Worm (Caenorhabditis elegans) whole organism, L4 larva: ENCODE results near the gene C32D5.11.
A peak's percentile ranks its signal among the peaks of the same experiment; 100 is the strongest.

Source experiments
- F44E2.7 ChIP-seq: fragments of 200-800 bp; sonication (Bioruptor generic); IDR thresholded peaks from 2 replicates; pipeline ENCODE4 v2.1.2; 2022; ENCODE audit warnings: missing genetic modification characterization, missing compliant biosample characterization
- F49E8.2 ChIP-seq: sonication (generic microtip); optimal IDR thresholded peaks from 2 replicates; lab custom pipeline; 2016; ENCODE audit warnings: missing compliant biosample characterization, mild to moderate bottlenecking, missing genetic modification characterization, borderline replicate concordance
- R02D3.7 ChIP-seq: fragments of 150-350 bp; sonication (generic microtip); optimal IDR thresholded peaks from 3 replicates; lab custom pipeline; 2014; ENCODE audit warnings: missing biosample characterization, missing genetic modification characterization
- Y5F2A.4 ChIP-seq: fragments of 200-800 bp; sonication (Bioruptor generic); optimal IDR thresholded peaks from 2 replicates; lab custom pipeline; 2018; ENCODE audit warnings: mild to moderate bottlenecking, missing genetic modification characterization, missing compliant biosample characterization
- Y75B8A.6 ChIP-seq: fragments of 200-800 bp; sonication (Bioruptor generic); IDR thresholded peaks from 2 replicates; pipeline ENCODE4 v1.3.6; 2022; ENCODE audit warnings: missing genetic modification reagents, missing genetic modification characterization, missing compliant biosample characterization
- ZK337.2 ChIP-seq: fragments of 200-800 bp; sonication (Bioruptor generic); IDR thresholded peaks from 2 replicates; pipeline ENCODE4 v1.3.6; 2022; ENCODE audit warnings: missing genetic modification reagents, missing genetic modification characterization, missing compliant biosample characterization
- ZK546.5 ChIP-seq, 2 experiments: sonication (generic microtip); optimal IDR thresholded peaks; 2 replicates each; lab custom pipeline; 2017; ENCODE audit warnings: missing biosample characterization in 2 of 2, missing genetic modification characterization in 2 of 2
- aha-1 ChIP-seq: fragments of 150-350 bp; peaks from one replicate; lab custom pipeline; 2014; ENCODE audit warnings: missing biosample characterization, missing genetic modification characterization
- ama-1 ChIP-seq: fragments of 150-350 bp; optimal IDR thresholded peaks from 2 replicates; lab custom pipeline; 2014; ENCODE audit warnings: inconsistent platforms, mixed read lengths
- arid-1 ChIP-seq: fragments of 200-800 bp; sonication (Bioruptor generic); conservative IDR thresholded peaks from 2 replicates; pipeline ENCODE4 v1.3.6; 2022; ENCODE audit warnings: missing genetic modification reagents, missing genetic modification characterization, missing compliant biosample characterization
- attf-4 ChIP-seq: sonication (generic microtip); optimal IDR thresholded peaks from 3 replicates; lab custom pipeline; 2017; ENCODE audit warnings: missing biosample characterization, missing genetic modification characterization
- ceh-28 ChIP-seq: fragments of 150-350 bp; optimal IDR thresholded peaks from 2 replicates; lab custom pipeline; 2014; ENCODE audit warnings: missing biosample characterization, missing genetic modification reagents, missing genetic modification characterization
- ceh-32 ChIP-seq: sonication (generic microtip); optimal IDR thresholded peaks from 2 replicates; lab custom pipeline; 2016; ENCODE audit warnings: mild to moderate bottlenecking, missing genetic modification characterization, missing compliant biosample characterization; ENCODE audit not compliant: poor library complexity
- ceh-62 ChIP-seq: sonication (generic microtip); optimal IDR thresholded peaks from 2 replicates; lab custom pipeline; 2017; ENCODE audit warnings: missing biosample characterization, missing genetic modification characterization
- cey-2 ChIP-seq: sonication (generic microtip); optimal IDR thresholded peaks from 3 replicates; lab custom pipeline; 2017; ENCODE audit warnings: missing genetic modification characterization, mild to moderate bottlenecking, missing compliant biosample characterization, antibody characterized with exemption, borderline replicate concordance; ENCODE audit not compliant: insufficient read depth
- daf-16 ChIP-seq, 3 experiments: sonication (generic microtip); optimal IDR thresholded peaks; 2 replicates each; lab custom pipeline; 2016 to 2017; ENCODE audit warnings: missing genetic modification characterization in 3 of 3, missing genetic modification reagents in 3 of 3, mild to moderate bottlenecking in 2 of 3, missing compliant biosample characterization in 2 of 3, missing biosample characterization in 1 of 3, moderate library complexity in 1 of 3
- daf-8 ChIP-seq: fragments of 200-800 bp; sonication (Bioruptor generic); IDR thresholded peaks from 2 replicates; pipeline ENCODE4 v1.3.6; 2022; ENCODE audit warnings: missing genetic modification characterization, missing compliant biosample characterization
- dmd-6 ChIP-seq: fragments of 200-800 bp; sonication (Bioruptor generic); IDR thresholded peaks from 2 replicates; pipeline ENCODE4 v1.3.6; 2022; ENCODE audit warnings: missing genetic modification reagents, missing genetic modification characterization, missing compliant biosample characterization
- dmd-8 ChIP-seq: fragments of 200-800 bp; sonication (Bioruptor generic); IDR thresholded peaks from 2 replicates; pipeline ENCODE4 v1.3.6; 2022; ENCODE audit warnings: missing genetic modification characterization, missing compliant biosample characterization
- dpl-1 ChIP-seq: fragments of 150-350 bp; optimal IDR thresholded peaks from 2 replicates; lab custom pipeline; 2014; ENCODE audit warnings: missing biosample characterization, missing genetic modification reagents, missing genetic modification characterization
- fos-1 ChIP-seq: fragments of 150-350 bp; optimal IDR thresholded peaks from 2 replicates; lab custom pipeline; 2014; ENCODE audit warnings: missing biosample characterization, missing genetic modification characterization
- hif-1 ChIP-seq, 2 experiments: sonication (generic microtip); optimal IDR thresholded peaks; 2 replicates each; lab custom pipeline; 2016 to 2017; ENCODE audit warnings: missing compliant biosample characterization in 2 of 2, missing genetic modification characterization in 2 of 2, missing genetic modification reagents in 2 of 2, missing genotype in 2 of 2, mild to moderate bottlenecking in 1 of 2
- hlh-30 ChIP-seq: sonication (generic microtip); optimal IDR thresholded peaks from 2 replicates; lab custom pipeline; 2017; ENCODE audit warnings: antibody characterized with exemption, mild to moderate bottlenecking, missing genetic modification characterization, missing compliant biosample characterization; ENCODE audit not compliant: insufficient read depth
- jun-1 ChIP-seq: fragments of 150-350 bp; optimal IDR thresholded peaks from 2 replicates; lab custom pipeline; 2014; ENCODE audit warnings: missing biosample characterization, missing genetic modification reagents, missing genetic modification characterization
- lim-7 ChIP-seq: fragments of 200-800 bp; sonication (Bioruptor generic); IDR thresholded peaks from 2 replicates; pipeline ENCODE4 v1.3.6; 2022; ENCODE audit warnings: missing genetic modification characterization, missing compliant biosample characterization
- lin-1 ChIP-seq: fragments of 200-800 bp; sonication (Bioruptor generic); IDR thresholded peaks from 2 replicates; pipeline ENCODE4 v1.3.6; 2022; ENCODE audit warnings: missing genetic modification reagents, missing genetic modification characterization, missing compliant biosample characterization
- madf-9 ChIP-seq: fragments of 200-800 bp; sonication (Bioruptor generic); conservative IDR thresholded peaks from 2 replicates; pipeline ENCODE4 v1.3.6; 2022; ENCODE audit warnings: missing genetic modification reagents, missing genetic modification characterization, missing compliant biosample characterization
- mep-1 ChIP-seq: fragments of 150-350 bp; sonication (generic microtip); optimal IDR thresholded peaks from 3 replicates; lab custom pipeline; 2014; ENCODE audit warnings: missing biosample characterization, missing genetic modification characterization
- mes-2 ChIP-seq: sonication (generic microtip); optimal IDR thresholded peaks from 2 replicates; lab custom pipeline; 2016; ENCODE audit warnings: missing genotype, mild to moderate bottlenecking, missing genetic modification characterization, missing compliant biosample characterization; ENCODE audit not compliant: poor library complexity, severe bottlenecking
- mxl-3 ChIP-seq: fragments of 200-800 bp; sonication (Bioruptor generic); optimal IDR thresholded peaks from 2 replicates; lab custom pipeline; 2018; ENCODE audit warnings: mild to moderate bottlenecking, missing genetic modification characterization, missing compliant biosample characterization
- nhr-10 ChIP-seq: fragments of 150-350 bp; optimal IDR thresholded peaks from 2 replicates; lab custom pipeline; 2014; ENCODE audit warnings: missing biosample characterization, missing genetic modification characterization
- nhr-102 ChIP-seq: sonication (generic microtip); optimal IDR thresholded peaks from 2 replicates; lab custom pipeline; 2016; ENCODE audit warnings: mild to moderate bottlenecking, missing genetic modification characterization, moderate library complexity, missing compliant biosample characterization
- nhr-11 ChIP-seq: fragments of 150-350 bp; optimal IDR thresholded peaks from 2 replicates; lab custom pipeline; 2014; ENCODE audit warnings: missing biosample characterization, missing genetic modification characterization
- nhr-237 ChIP-seq: sonication (generic microtip); optimal IDR thresholded peaks from 2 replicates; lab custom pipeline; 2017; ENCODE audit warnings: missing biosample characterization, missing genetic modification characterization
- nhr-28 ChIP-seq: fragments of 150-350 bp; optimal IDR thresholded peaks from 2 replicates; lab custom pipeline; 2014; ENCODE audit warnings: missing biosample characterization, missing genetic modification characterization
- nhr-41 ChIP-seq: fragments of 200-800 bp; sonication (Bioruptor generic); IDR thresholded peaks from 2 replicates; pipeline ENCODE4 v1.3.6; 2022; ENCODE audit warnings: missing genetic modification reagents, missing genetic modification characterization, missing compliant biosample characterization
- nhr-48 ChIP-seq: sonication (generic microtip); optimal IDR thresholded peaks from 2 replicates; lab custom pipeline; 2016; ENCODE audit warnings: mild to moderate bottlenecking, missing genetic modification characterization, missing compliant biosample characterization
- nhr-76 ChIP-seq: fragments of 150-350 bp; optimal IDR thresholded peaks from 2 replicates; lab custom pipeline; 2014; ENCODE audit warnings: missing biosample characterization, missing genetic modification characterization
- nhr-77 ChIP-seq: fragments of 150-350 bp; optimal IDR thresholded peaks from 2 replicates; lab custom pipeline; 2014; ENCODE audit warnings: missing biosample characterization, missing genetic modification characterization
- php-3 ChIP-seq: fragments of 200-800 bp; sonication (Bioruptor generic); IDR thresholded peaks from 2 replicates; pipeline ENCODE4 v1.3.6; 2022; ENCODE audit warnings: missing genetic modification reagents, missing genetic modification characterization, missing compliant biosample characterization
- pqm-1 ChIP-seq: sonication (generic microtip); optimal IDR thresholded peaks from 2 replicates; lab custom pipeline; 2017; ENCODE audit warnings: missing biosample characterization, missing genetic modification characterization
- sdz-12 ChIP-seq: fragments of 200-800 bp; sonication (Bioruptor generic); optimal IDR thresholded peaks from 2 replicates; lab custom pipeline; 2018; ENCODE audit warnings: mild to moderate bottlenecking, missing genetic modification characterization, missing compliant biosample characterization
- set-16 ChIP-seq: fragments of 200-800 bp; sonication (Bioruptor generic); IDR thresholded peaks from 2 replicates; pipeline ENCODE4 v1.3.6; 2022; ENCODE audit warnings: missing genetic modification reagents, missing genetic modification characterization, missing compliant biosample characterization
- snpc-1.2 ChIP-seq: fragments of 200-800 bp; sonication (Bioruptor generic); IDR thresholded peaks from 2 replicates; pipeline ENCODE4 v1.3.6; 2022; ENCODE audit warnings: missing genetic modification reagents, missing genetic modification characterization, missing compliant biosample characterization
- tra-1 ChIP-seq: fragments of 200-800 bp; sonication (Bioruptor generic); IDR thresholded peaks from 2 replicates; pipeline ENCODE4 v1.3.6; 2022; ENCODE audit warnings: missing genetic modification reagents, missing genetic modification characterization, missing compliant biosample characterization
- unc-130 ChIP-seq: sonication (generic microtip); optimal IDR thresholded peaks from 2 replicates; lab custom pipeline; 2016; ENCODE audit warnings: missing genetic modification reagents, missing genetic modification characterization, missing compliant biosample characterization
- unc-39 ChIP-seq: sonication (generic microtip); optimal IDR thresholded peaks from 2 replicates; lab custom pipeline; 2017; ENCODE audit warnings: missing biosample characterization, missing genetic modification characterization
- unc-62 ChIP-seq, 3 experiments: fragments of 150-350 bp in 1 of 3; sonication (generic microtip); optimal IDR thresholded peaks in 2 of 3; peaks in 1 of 3; 1 replicate in 1 of 3; 2 replicates in 2 of 3; lab custom pipeline; 2014 to 2017; ENCODE audit warnings: missing biosample characterization in 3 of 3, missing genetic modification characterization in 3 of 3, missing genetic modification reagents in 3 of 3, missing genotype in 1 of 3
- zag-1 ChIP-seq: fragments of 150-350 bp; optimal IDR thresholded peaks from 2 replicates; lab custom pipeline; 2014; ENCODE audit warnings: missing biosample characterization, missing genetic modification characterization
- ztf-11 ChIP-seq: fragments of 150-350 bp; optimal IDR thresholded peaks from 2 replicates; lab custom pipeline; 2014; ENCODE audit warnings: missing biosample characterization, missing genetic modification characterization

Gene C32D5.11

DNA sequence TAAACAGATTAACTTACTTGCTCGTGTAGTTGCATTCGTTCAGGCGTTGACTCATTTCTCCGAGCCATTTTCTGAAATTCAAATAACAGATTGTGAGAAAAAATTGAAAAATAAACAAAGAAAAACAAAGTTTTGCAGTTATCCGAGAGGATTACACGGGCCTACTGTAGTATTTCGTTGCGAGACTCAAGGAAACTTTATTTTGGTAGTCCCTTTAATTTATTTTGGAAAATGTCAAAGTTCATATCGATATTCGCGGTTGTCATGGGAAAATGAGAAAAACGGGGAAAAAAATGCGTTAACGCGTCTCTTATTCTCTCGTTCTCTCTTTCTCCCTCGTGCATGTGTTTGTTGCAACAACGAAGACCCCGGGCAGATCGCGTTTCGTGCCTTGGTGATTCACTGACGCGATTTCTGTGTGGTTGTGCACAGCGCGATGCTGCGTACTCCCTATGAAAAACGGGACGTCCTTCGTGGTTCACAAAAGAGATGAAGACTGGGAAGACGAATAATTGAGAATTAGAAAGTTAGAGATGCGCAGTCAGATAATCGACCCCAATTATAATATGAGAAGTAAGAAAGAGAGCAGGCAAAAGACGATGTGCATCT is 23.9 kb downstream of the C32D5.11 start, which contains the start of gene set-4 (continued):
- TF ChIP-seq lin-1 (GFP tag; lab: Robert Waterston, UW) (peak; percentile 82; the same call in 1 of the 2 replicates), dmd-8 (no peak), sdz-12 (GFP tag; lab: Kevin White, UChicago) (no peak), nhr-237 (no peak), zag-1 (no peak), unc-39 (tag; lab: Kevin White, UChicago) (no peak), lim-7 (GFP tag; lab: Robert Waterston, UW) (no peak), ceh-62 (tag; lab: Kevin White, UChicago) (no peak), cey-2 (tag; lab: Kevin White, UChicago) (no peak), nhr-76 (tag; lab: Kevin White, UChicago) (no peak), R02D3.7 (tag; lab: Kevin White, UChicago) (no peak), dmd-6 (GFP tag; lab: Robert Waterston, UW) (peak; percentile 93), tra-1 (peak; percentile 87), snpc-1.2 (GFP tag; lab: Robert Waterston, UW) (no peak), nhr-77 (tag; lab: Kevin White, UChicago) (peak; percentile 81), ZK546.5 (tag; optimal IDR thresholded peaks at IDR 0.05; lab: Kevin White, UChicago) (no peak), ztf-11 (tag; lab: Kevin White, UChicago) (peak; percentile 16), pqm-1 (tag; lab: Kevin White, UChicago) (peak; percentile 32), Y5F2A.4 (GFP tag; lab: Kevin White, UChicago) (no peak), ZK337.2 (GFP tag; lab: Robert Waterston, UW) (no peak), daf-8 (no peak), madf-9 (GFP tag; lab: Robert Waterston, UW) (peak; percentile 64; the same call in 1 of the 2 replicates), nhr-41 (GFP tag; lab: Robert Waterston, UW) (peak; percentile 22; the same call in 1 of the 2 replicates), nhr-48 (tag; lab: Kevin White, UChicago) (peak; percentile 71), arid-1 (GFP tag; lab: Robert Waterston, UW) (peak; percentile 37; the same call in 1 of the 2 replicates), nhr-11 (tag; lab: Kevin White, UChicago) (peak; percentile 89), unc-130 (GFP tag; lab: Kevin White, UChicago) (peak; percentile 48), fos-1 (no peak), dpl-1 (GFP tag; lab: Kevin White, UChicago) (peak; percentile 88), F49E8.2 (no peak), Y75B8A.6 (no peak), ceh-32 (tag; lab: Kevin White, UChicago) (no peak), ceh-28 (peak; percentile 29), php-3 (GFP tag; lab: Robert Waterston, UW) (0 out of 2 replicates have a peak, but pooled peaks have one; percentile 20), F44E2.7 (GFP tag; lab: Robert Waterston, UW) (no peak)

DNA sequence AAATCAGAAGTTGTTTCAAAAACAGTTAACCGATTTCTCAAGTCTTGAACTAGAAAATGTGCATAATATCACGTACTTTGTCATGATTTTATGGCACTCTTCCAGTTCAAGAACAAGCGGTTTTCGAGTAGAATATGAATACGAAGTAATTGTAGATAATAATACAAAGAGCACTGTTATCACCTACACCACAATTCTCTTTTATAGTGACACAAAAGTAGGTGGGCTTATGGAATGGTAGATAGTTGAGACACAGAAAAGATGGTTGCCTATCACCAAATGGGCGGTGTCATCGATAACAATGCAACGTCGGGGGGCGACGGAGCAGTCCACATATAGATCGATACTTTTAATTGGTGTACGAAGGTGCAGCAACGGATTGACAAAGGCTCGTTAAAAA is 26.6 kb downstream of the C32D5.11 start:
- peak; percentile 47 for TF ChIP-seq mxl-3 (GFP tag; lab: Kevin White, UChicago)
- TF ChIP-seq mes-2 = peak; percentile 18
- no peak for TF ChIP-seq dpl-1 (GFP tag; lab: Kevin White, UChicago)
- TF ChIP-seq php-3 (GFP tag; lab: Robert Waterston, UW) = peak; percentile 76
- TF ChIP-seq attf-4 = no peak
- TF ChIP-seq aha-1 = peak; percentile 53
- peak; percentile 43 for TF ChIP-seq ama-1 (lab: Kevin White, UChicago)
- TF ChIP-seq hlh-30 = peak; percentile 13
- peak; percentile 59 for TF ChIP-seq nhr-48 (tag; lab: Kevin White, UChicago)
- peak; percentile 58 for TF ChIP-seq nhr-10 (tag; lab: Kevin White, UChicago)
- no peak for TF ChIP-seq set-16 (GFP tag; lab: Robert Waterston, UW)
- peak; percentile 27 for TF ChIP-seq mep-1 (tag; lab: Kevin White, UChicago)
- TF ChIP-seq hif-1 (tag; optimal IDR thresholded peaks at IDR 0.05; lab: Kevin White, UChicago) = peak in 1 of 2 experiments; percentile 16
- TF ChIP-seq jun-1 (tag; lab: Kevin White, UChicago) = no peak
- peak in 1 of 2 experiments; percentile 71 for TF ChIP-seq unc-62 (GFP tag; optimal IDR thresholded peaks at IDR 0.05 in 1 of 2; lab: Kevin White, UChicago)
- TF ChIP-seq unc-62 (tag; optimal IDR thresholded peaks at IDR 0.05; lab: Kevin White, UChicago) = no peak
- peak; percentile 35 for TF ChIP-seq nhr-102
- TF ChIP-seq lin-1 (GFP tag; lab: Robert Waterston, UW) = peak; percentile 73
- peak; percentile 97 for TF ChIP-seq nhr-28 (tag; lab: Kevin White, UChicago)
- TF ChIP-seq daf-16 (GFP tag; optimal IDR thresholded peaks at IDR 0.05; lab: Kevin White, UChicago) = peak in 1 of 2 experiments; percentile 9
- peak; percentile 62 for TF ChIP-seq daf-16 (tag; optimal IDR thresholded peaks at IDR 0.05; lab: Kevin White, UChicago)
